Worm (Caenorhabditis elegans) whole organism, L1 larva: Measurements from ENCODE around the gene K09C6.3.

Source experiments
- Y116A8C.19 ChIP-seq: sonication (generic microtip); optimal IDR thresholded peaks from 2 replicates; lab custom pipeline; 2016; ENCODE audit warnings: missing compliant biosample characterization, missing genetic modification characterization, borderline replicate concordance
- elt-3 ChIP-seq, 6 experiments: fragments of 150-350 bp in 1 of 6; sonication (generic microtip); optimal IDR thresholded peaks; 2 replicates each; lab custom pipeline; 2017 to 2018; ENCODE audit warnings: missing biosample characterization in 6 of 6, missing genetic modification characterization in 6 of 6, inconsistent platforms in 1 of 6
- fos-1 ChIP-seq: fragments of 150-350 bp; optimal IDR thresholded peaks from 2 replicates; lab custom pipeline; 2014; ENCODE audit warnings: missing biosample characterization, missing genetic modification characterization
- mab-9 ChIP-seq: fragments of 200-800 bp; sonication (Bioruptor generic); IDR thresholded peaks from 2 replicates; pipeline ENCODE4 v1.3.6; 2022; ENCODE audit warnings: missing genetic modification reagents, missing genetic modification characterization, missing compliant biosample characterization
- nhr-237 ChIP-seq: fragments of 150-350 bp; optimal IDR thresholded peaks from 2 replicates; lab custom pipeline; 2014; ENCODE audit warnings: missing biosample characterization, missing genetic modification characterization
- nhr-28 ChIP-seq: fragments of 150-350 bp; optimal IDR thresholded peaks from 2 replicates; lab custom pipeline; 2014; ENCODE audit warnings: missing biosample characterization, missing genetic modification characterization
- nhr-85 ChIP-seq: sonication (generic microtip); peaks from one replicate; lab custom pipeline; 2016; ENCODE audit warnings: missing genetic modification characterization, inconsistent platforms, missing compliant biosample characterization
- sptf-1 ChIP-seq: fragments of 150-350 bp; optimal IDR thresholded peaks from 2 replicates; lab custom pipeline; 2014; ENCODE audit warnings: missing biosample characterization, missing genetic modification characterization
- ztf-11 ChIP-seq, 2 experiments: sonication (generic microtip); optimal IDR thresholded peaks; 2 replicates each; lab custom pipeline; 2016 to 2017; ENCODE audit warnings: missing genetic modification characterization in 2 of 2, missing biosample characterization in 1 of 2, missing compliant biosample characterization in 1 of 2

- TF ChIP-seq nhr-237 (tag; lab: Kevin White, UChicago) (no peak), nhr-28 (tag; lab: Kevin White, UChicago) (no peak), nhr-85 (tag; lab: Kevin White, UChicago) (no peak), elt-3 (tag; optimal IDR thresholded peaks at IDR 0.05; lab: Kevin White, UChicago) (no peak), ztf-11 (tag; optimal IDR thresholded peaks at IDR 0.05; lab: Kevin White, UChicago) (no peak), Y116A8C.19 (tag; lab: Kevin White, UChicago) (no peak), sptf-1 (tag; lab: Kevin White, UChicago) (no peak), mab-9 (GFP tag; lab: Robert Waterston, UW) (no peak), fos-1 (tag; lab: Kevin White, UChicago) (no peak)
Measured at ce11 chrV:817182-817581, 35.1 kb upstream of the K09C6.3 start, which contains the start of gene R13D11.1.
